Fruit fly (Drosophila melanogaster) whole organism, pupa: ENCODE data around the gene UQCR-6.4L.
A peak's percentile ranks its signal among the peaks of the same experiment; 100 is the strongest.

Experiments
- CG10348 ChIP-seq: fragments of 200-800 bp; sonication (Bioruptor generic); IDR thresholded peaks from 2 replicates; pipeline ENCODE4 v1.3.6; 2022; ENCODE audit warnings: missing biosample characterization, missing genetic modification characterization
- CG12605 ChIP-seq: fragments of 200-800 bp; sonication (Bioruptor generic); IDR thresholded peaks from 2 replicates; pipeline ENCODE4 v1.3.6; 2022; ENCODE audit warnings: missing biosample characterization, missing genetic modification characterization
- CG13204 ChIP-seq: fragments of 200-800 bp; sonication (Bioruptor generic); optimal IDR thresholded peaks from 2 replicates; lab custom pipeline; 2018; ENCODE audit warnings: missing biosample characterization, mild to moderate bottlenecking, missing genetic modification characterization, moderate library complexity
- CG14655 ChIP-seq: fragments of 200-800 bp; sonication (Bioruptor generic); optimal IDR thresholded peaks from 3 replicates; lab custom pipeline; 2017; ENCODE audit warnings: mild to moderate bottlenecking, missing biosample characterization, missing genetic modification reagents, missing genetic modification characterization
- CG15710 ChIP-seq: fragments of 200-800 bp; sonication (Bioruptor generic); optimal IDR thresholded peaks from 2 replicates; lab custom pipeline; 2018; ENCODE audit warnings: missing biosample characterization, mild to moderate bottlenecking, missing genetic modification characterization, moderate library complexity
- CG17806 ChIP-seq: fragments of 200-800 bp; sonication (Bioruptor generic); optimal IDR thresholded peaks from 2 replicates; lab custom pipeline; 2018; ENCODE audit warnings: missing biosample characterization, mild to moderate bottlenecking, missing genetic modification characterization, moderate library complexity
- CG32121 ChIP-seq: fragments of 200-800 bp; sonication (Bioruptor generic); IDR thresholded peaks from 2 replicates; pipeline ENCODE4 v1.3.6; 2022; ENCODE audit warnings: missing biosample characterization, missing genetic modification characterization
- CG34367 ChIP-seq: fragments of 200-800 bp; sonication (Bioruptor generic); optimal IDR thresholded peaks from 2 replicates; lab custom pipeline; 2018; ENCODE audit warnings: missing biosample characterization, mild to moderate bottlenecking, missing genetic modification characterization
- CG4496 ChIP-seq: fragments of 200-800 bp; sonication (Bioruptor generic); IDR thresholded peaks from 3 replicates; pipeline ENCODE4 v1.3.6; 2022; ENCODE audit warnings: missing biosample characterization, missing genetic modification characterization
- CG8159 ChIP-seq: fragments of 200-800 bp; sonication (Bioruptor generic); optimal IDR thresholded peaks from 3 replicates; lab custom pipeline; 2018; ENCODE audit warnings: missing biosample characterization, mild to moderate bottlenecking, missing genetic modification characterization, moderate library complexity
- CG8301 ChIP-seq: fragments of 200-800 bp; sonication (Bioruptor generic); optimal IDR thresholded peaks from 2 replicates; lab custom pipeline; 2018; ENCODE audit warnings: missing biosample characterization, mild to moderate bottlenecking, missing genetic modification characterization
- CG9948 ChIP-seq: fragments of 200-800 bp; sonication (Bioruptor generic); optimal IDR thresholded peaks from 2 replicates; lab custom pipeline; 2018; ENCODE audit warnings: missing biosample characterization, mild to moderate bottlenecking, missing genetic modification characterization, moderate library complexity
- D1 ChIP-seq: fragments of 200-800 bp; sonication (Bioruptor generic); optimal IDR thresholded peaks from 2 replicates; lab custom pipeline; 2018; ENCODE audit warnings: missing biosample characterization, mild to moderate bottlenecking, missing genetic modification characterization, moderate library complexity
- EcR ChIP-seq: fragments of 200-800 bp; sonication (Bioruptor generic); optimal IDR thresholded peaks from 3 replicates; lab custom pipeline; 2019; ENCODE audit warnings: missing biosample characterization, missing genetic modification characterization, mild to moderate bottlenecking, moderate library complexity, missing genetic modification reagents
- Ets98B ChIP-seq: fragments of 200-800 bp; sonication (Bioruptor generic); IDR thresholded peaks from 2 replicates; pipeline ENCODE4 v1.3.6; 2022; ENCODE audit warnings: missing biosample characterization, missing genetic modification characterization
- Pif1A ChIP-seq: fragments of 200-800 bp; sonication (Bioruptor generic); optimal IDR thresholded peaks from 3 replicates; lab custom pipeline; 2016; ENCODE audit warnings: missing biosample characterization, missing genetic modification characterization
- Pif1B ChIP-seq: fragments of 200-800 bp; sonication (Bioruptor generic); optimal IDR thresholded peaks from 3 replicates; lab custom pipeline; 2016; ENCODE audit warnings: missing biosample characterization, missing genetic modification characterization
- Snoo ChIP-seq: fragments of 200-800 bp; sonication (Bioruptor generic); optimal IDR thresholded peaks from 3 replicates; lab custom pipeline; 2017; ENCODE audit warnings: missing biosample characterization, mild to moderate bottlenecking, missing genetic modification characterization, inconsistent platforms
- fd96Ca ChIP-seq: fragments of 200-800 bp; sonication (Bioruptor generic); IDR thresholded peaks from 3 replicates; pipeline ENCODE4 v1.3.6; 2022; ENCODE audit warnings: missing biosample characterization, missing genetic modification characterization
- gl ChIP-seq: fragments of 200-800 bp; sonication (Bioruptor generic); optimal IDR thresholded peaks from 2 replicates; lab custom pipeline; 2018; ENCODE audit warnings: missing biosample characterization, mild to moderate bottlenecking, missing genetic modification characterization
- rn ChIP-seq: fragments of 200-800 bp; sonication (Bioruptor generic); IDR thresholded peaks from 2 replicates; pipeline ENCODE4 v1.3.6; 2022; ENCODE audit warnings: missing biosample characterization, missing genetic modification characterization

Gene UQCR-6.4L

dm6 chr3L:16566700-16567221, at the start of gene UQCR-6.4L:
Gene UQCR-6.4L (plus strand): TSS chr3L:16566750.
- no peak for TF ChIP-seq CG9948
- no peak for TF ChIP-seq D1 (tag; lab: Kevin White, UChicago)
- no peak for TF ChIP-seq EcR (GFP tag; lab: Kevin White, UChicago)
- no peak for TF ChIP-seq CG15710

DNA sequence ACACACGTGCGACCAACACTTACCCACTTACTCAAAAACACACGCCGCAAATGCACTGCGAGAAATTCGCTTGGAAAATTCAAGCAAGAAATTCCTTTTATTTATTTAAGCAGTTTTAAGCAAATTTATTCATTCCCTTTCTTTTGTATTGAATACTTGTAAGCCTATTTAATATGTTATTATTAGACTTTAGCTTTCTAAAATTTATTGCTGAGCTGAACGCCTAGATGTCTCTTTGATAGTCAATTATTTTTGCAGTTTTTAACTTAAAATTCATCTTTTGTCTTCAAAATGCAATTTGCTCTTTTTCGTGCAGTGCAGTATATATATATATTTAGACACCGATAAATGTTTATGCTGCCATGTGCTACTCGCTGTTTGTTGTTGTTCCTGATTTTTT, 32.6 kb upstream of the UQCR-6.4L start:
- TF ChIP-seq CG13204 (GFP tag; lab: Kevin White, UChicago), result no peak
- TF ChIP-seq CG8301, result peak; percentile 28
- peak; percentile 38 for TF ChIP-seq CG8159 (tag; lab: Kevin White, UChicago)
- TF ChIP-seq Pif1B, result no peak
- no peak for TF ChIP-seq CG17806 (tag; lab: Kevin White, UChicago)
- peak; percentile 17 for TF ChIP-seq CG14655 (GFP tag; lab: Kevin White, UChicago)

dm6 chr3L:16542998-16543624, 23.4 kb upstream of the UQCR-6.4L start, which contains the start of gene CG43373:
Gene CG43373 (minus strand): TSS chr3L:16543370.
- TF ChIP-seq Snoo (tag; lab: Kevin White, UChicago) (no peak), D1 (tag; lab: Kevin White, UChicago) (no peak), Pif1A (GFP tag; lab: Kevin White, UChicago) (no peak), CG34367 (tag; lab: Kevin White, UChicago) (no peak), rn (GFP tag; lab: Robert Waterston, UW) (no peak), CG17806 (tag; lab: Kevin White, UChicago) (no peak), fd96Ca (GFP tag; lab: Robert Waterston, UW) (0 out of 3 replicates have a peak, but pooled peaks have one; percentile 17), CG12605 (GFP tag; lab: Robert Waterston, UW) (no peak)

- no peak for TF ChIP-seq CG8301
- TF ChIP-seq CG9948, result no peak
- TF ChIP-seq Pif1B, result no peak
- TF ChIP-seq D1 (tag; lab: Kevin White, UChicago), result no peak
- TF ChIP-seq Pif1A (GFP tag; lab: Kevin White, UChicago), result no peak
- no peak for TF ChIP-seq CG13204 (GFP tag; lab: Kevin White, UChicago)
- no peak for TF ChIP-seq Snoo (tag; lab: Kevin White, UChicago)
- TF ChIP-seq CG4496 (GFP tag; lab: Robert Waterston, UW), result no peak
- no peak for TF ChIP-seq Ets98B
- no peak for TF ChIP-seq CG10348 (GFP tag; lab: Robert Waterston, UW)
- TF ChIP-seq CG32121 (GFP tag; lab: Robert Waterston, UW), result no peak
- TF ChIP-seq CG8159 (tag; lab: Kevin White, UChicago), result no peak
- no peak for TF ChIP-seq rn (GFP tag; lab: Robert Waterston, UW)
- no peak for TF ChIP-seq CG17806 (tag; lab: Kevin White, UChicago)
- no peak for TF ChIP-seq CG12605 (GFP tag; lab: Robert Waterston, UW)
- no peak for TF ChIP-seq EcR (GFP tag; lab: Kevin White, UChicago)
- TF ChIP-seq gl, result no peak
- no peak for TF ChIP-seq CG34367 (tag; lab: Kevin White, UChicago)
Measured at dm6 chr3L:16544220-16544619, 22.3 kb upstream of the UQCR-6.4L start.

DNA sequence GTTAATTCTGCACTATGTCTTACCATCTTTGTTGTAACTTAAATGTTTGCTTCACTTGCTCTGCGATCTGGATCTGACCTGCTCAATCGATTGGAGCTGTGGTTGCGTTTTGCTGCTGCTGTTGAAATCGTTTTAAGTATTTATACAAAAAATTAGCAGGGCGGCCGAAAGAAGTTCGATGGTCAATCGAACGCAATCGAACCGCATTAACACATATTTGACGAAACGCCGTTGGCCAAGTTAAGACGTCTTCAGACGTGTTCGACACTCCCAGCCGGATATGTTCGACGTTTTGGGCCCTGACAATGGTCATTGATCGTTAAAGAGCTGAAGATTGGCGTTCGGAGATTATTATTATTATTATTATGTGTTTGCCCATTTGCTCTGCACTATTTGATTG, 21.0 kb upstream of the UQCR-6.4L start, which contains the start of gene CG13033:
Gene CG13033, minus strand, starts transcription at position 118 of the 400 bp plus-strand sequence.
- TF ChIP-seq Snoo (tag; lab: Kevin White, UChicago) (no peak), Pif1A (GFP tag; lab: Kevin White, UChicago) (no peak), CG10348 (GFP tag; lab: Robert Waterston, UW) (no peak), rn (GFP tag; lab: Robert Waterston, UW) (no peak), CG34367 (tag; lab: Kevin White, UChicago) (no peak), CG13204 (GFP tag; lab: Kevin White, UChicago) (no peak), gl (no peak), CG8301 (no peak), CG15710 (no peak), D1 (tag; lab: Kevin White, UChicago) (no peak), CG8159 (tag; lab: Kevin White, UChicago) (no peak), CG32121 (GFP tag; lab: Robert Waterston, UW) (no peak), CG17806 (tag; lab: Kevin White, UChicago) (no peak), CG4496 (GFP tag; lab: Robert Waterston, UW) (no peak)

- TF ChIP-seq Ets98B (no peak), CG4496 (GFP tag; lab: Robert Waterston, UW) (no peak), CG9948 (no peak), CG32121 (GFP tag; lab: Robert Waterston, UW) (no peak), CG12605 (GFP tag; lab: Robert Waterston, UW) (no peak), Pif1A (GFP tag; lab: Kevin White, UChicago) (no peak), fd96Ca (GFP tag; lab: Robert Waterston, UW) (no peak), CG10348 (GFP tag; lab: Robert Waterston, UW) (no peak), CG14655 (GFP tag; lab: Kevin White, UChicago) (no peak), Snoo (tag; lab: Kevin White, UChicago) (no peak), CG15710 (no peak), Pif1B (no peak), CG8301 (no peak), D1 (tag; lab: Kevin White, UChicago) (no peak), EcR (GFP tag; lab: Kevin White, UChicago) (no peak), CG34367 (tag; lab: Kevin White, UChicago) (no peak), CG17806 (tag; lab: Kevin White, UChicago) (no peak), CG8159 (tag; lab: Kevin White, UChicago) (no peak), rn (GFP tag; lab: Robert Waterston, UW) (no peak), CG13204 (GFP tag; lab: Kevin White, UChicago) (no peak)
Measured at dm6 chr3L:16546159-16546558, 20.4 kb upstream of the UQCR-6.4L start.
